Worm (Caenorhabditis elegans) whole organism, L3 larva: Measurements from ENCODE around the gene srt-64.

ENCODE experiments used
- R02D3.7 ChIP-seq: fragments of 150-350 bp; optimal IDR thresholded peaks from 2 replicates; lab custom pipeline; 2014; ENCODE audit warnings: missing biosample characterization, missing genetic modification characterization
- ZK546.5 ChIP-seq: sonication (generic microtip); optimal IDR thresholded peaks from 2 replicates; lab custom pipeline; 2017; ENCODE audit warnings: missing biosample characterization, missing genetic modification characterization
- ama-1 ChIP-seq: fragments of 150-350 bp; optimal IDR thresholded peaks from 2 replicates; lab custom pipeline; 2018
- ceh-28 ChIP-seq: fragments of 150-350 bp; optimal IDR thresholded peaks from 2 replicates; lab custom pipeline; 2014; ENCODE audit warnings: missing biosample characterization, missing genetic modification reagents, missing genetic modification characterization
- ceh-82 ChIP-seq: fragments of 150-350 bp; optimal IDR thresholded peaks from 2 replicates; lab custom pipeline; 2014; ENCODE audit warnings: missing biosample characterization, missing genetic modification characterization
- ceh-9 ChIP-seq: sonication (generic microtip); optimal IDR thresholded peaks from 2 replicates; lab custom pipeline; 2018; ENCODE audit warnings: missing biosample characterization, missing genetic modification characterization
- egl-27 ChIP-seq: sonication (generic microtip); optimal IDR thresholded peaks from 4 replicates; lab custom pipeline; 2017; ENCODE audit warnings: missing biosample characterization, missing genetic modification reagents, missing genetic modification characterization
- egl-5 ChIP-seq: fragments of 150-350 bp; optimal IDR thresholded peaks from 2 replicates; lab custom pipeline; 2017; ENCODE audit warnings: missing biosample characterization, missing genetic modification reagents, missing genetic modification characterization, inconsistent platforms
- elt-1 ChIP-seq: fragments of 150-350 bp; optimal IDR thresholded peaks from 2 replicates; lab custom pipeline; 2014; ENCODE audit warnings: missing biosample characterization, missing genetic modification characterization
- elt-2 ChIP-seq: sonication (generic microtip); optimal IDR thresholded peaks from 2 replicates; lab custom pipeline; 2016; ENCODE audit warnings: missing genetic modification reagents, mild to moderate bottlenecking, missing genetic modification characterization, missing compliant biosample characterization
- elt-3 ChIP-seq, 3 experiments: fragments of 150-350 bp in 1 of 3; sonication (generic microtip) in 2 of 3; optimal IDR thresholded peaks; 2 replicates in 2 of 3; 4 replicates in 1 of 3; lab custom pipeline; 2014 to 2017; ENCODE audit warnings: missing biosample characterization in 3 of 3, missing genetic modification characterization in 3 of 3
- eor-1 ChIP-seq, 2 experiments: fragments of 150-350 bp; optimal IDR thresholded peaks; 2 replicates each; lab custom pipeline; 2014 to 2018; ENCODE audit warnings: missing biosample characterization in 2 of 2, missing genetic modification characterization in 2 of 2
- fkh-10 ChIP-seq: sonication (generic microtip); optimal IDR thresholded peaks from 2 replicates; lab custom pipeline; 2017; ENCODE audit warnings: missing biosample characterization, missing genetic modification reagents, missing genetic modification characterization
- fkh-2 ChIP-seq: fragments of 150-350 bp; optimal IDR thresholded peaks from 2 replicates; lab custom pipeline; 2014; ENCODE audit warnings: missing biosample characterization, missing genetic modification reagents, missing genetic modification characterization
- fos-1 ChIP-seq: fragments of 150-350 bp; optimal IDR thresholded peaks from 2 replicates; lab custom pipeline; 2014; ENCODE audit warnings: missing biosample characterization, missing genetic modification characterization
- lin-15B ChIP-seq: fragments of 150-350 bp; optimal IDR thresholded peaks from 2 replicates; lab custom pipeline; 2014; ENCODE audit warnings: missing biosample characterization, missing genetic modification characterization
- lin-39 ChIP-seq: fragments of 150-350 bp; optimal IDR thresholded peaks from 2 replicates; lab custom pipeline; 2018; ENCODE audit warnings: missing biosample characterization, missing genetic modification reagents, missing genetic modification characterization
- lsy-12 ChIP-seq: sonication (generic microtip); optimal IDR thresholded peaks from 2 replicates; lab custom pipeline; 2016; ENCODE audit warnings: mild to moderate bottlenecking, missing genetic modification characterization, missing compliant biosample characterization
- mdl-1 ChIP-seq: fragments of 150-350 bp; optimal IDR thresholded peaks from 2 replicates; lab custom pipeline; 2014; ENCODE audit warnings: missing biosample characterization, missing genetic modification characterization
- mml-1 ChIP-seq: fragments of 150-350 bp; sonication (generic microtip); optimal IDR thresholded peaks from 3 replicates; lab custom pipeline; 2014; ENCODE audit warnings: missing biosample characterization, missing genetic modification characterization
- nfya-1 ChIP-seq: sonication (generic microtip); optimal IDR thresholded peaks from 2 replicates; lab custom pipeline; 2017; ENCODE audit warnings: missing genetic modification characterization, mild to moderate bottlenecking, missing compliant biosample characterization, antibody characterized with exemption, moderate library complexity; ENCODE audit not compliant: insufficient read depth
- nhr-12 ChIP-seq: fragments of 150-350 bp; optimal IDR thresholded peaks from 2 replicates; lab custom pipeline; 2014; ENCODE audit warnings: missing biosample characterization, missing genetic modification characterization
- nhr-237 ChIP-seq: fragments of 150-350 bp; optimal IDR thresholded peaks from 2 replicates; lab custom pipeline; 2014; ENCODE audit warnings: missing biosample characterization, missing genetic modification characterization
- nhr-25 ChIP-seq: sonication (generic microtip); optimal IDR thresholded peaks from 2 replicates; lab custom pipeline; 2017; ENCODE audit warnings: missing biosample characterization, missing genetic modification characterization
- nhr-28 ChIP-seq: fragments of 150-350 bp; optimal IDR thresholded peaks from 2 replicates; lab custom pipeline; 2014; ENCODE audit warnings: missing biosample characterization, missing genetic modification characterization
- nhr-43 ChIP-seq: sonication (generic microtip); optimal IDR thresholded peaks from 2 replicates; lab custom pipeline; 2016; ENCODE audit warnings: mild to moderate bottlenecking, missing genetic modification characterization, missing compliant biosample characterization; ENCODE audit not compliant: poor library complexity, severe bottlenecking
- nhr-67 ChIP-seq: fragments of 150-350 bp; optimal IDR thresholded peaks from 2 replicates; lab custom pipeline; 2014; ENCODE audit warnings: missing biosample characterization, missing genetic modification characterization
- nhr-76 ChIP-seq: fragments of 150-350 bp; sonication (generic microtip); optimal IDR thresholded peaks from 5 replicates; lab custom pipeline; 2014; ENCODE audit warnings: missing biosample characterization, missing genetic modification characterization
- pha-4 ChIP-seq: fragments of 150-350 bp; optimal IDR thresholded peaks from 2 replicates; lab custom pipeline; 2014; ENCODE audit warnings: missing biosample characterization, missing genetic modification reagents, missing genetic modification characterization
- pqm-1 ChIP-seq: fragments of 150-350 bp; optimal IDR thresholded peaks from 2 replicates; lab custom pipeline; 2017; ENCODE audit warnings: missing biosample characterization, missing genetic modification characterization, inconsistent platforms
- sea-2 ChIP-seq: fragments of 150-350 bp; sonication (generic microtip); optimal IDR thresholded peaks from 4 replicates; lab custom pipeline; 2014; ENCODE audit warnings: missing biosample characterization, missing genetic modification reagents, missing genetic modification characterization
- skn-1 ChIP-seq: fragments of 150-350 bp; optimal IDR thresholded peaks from 2 replicates; lab custom pipeline; 2014; ENCODE audit warnings: missing biosample characterization, missing genetic modification characterization
- tbx-2 ChIP-seq: sonication (generic microtip); optimal IDR thresholded peaks from 2 replicates; lab custom pipeline; 2016; ENCODE audit warnings: mild to moderate bottlenecking, missing genetic modification characterization, missing compliant biosample characterization
- unc-39 ChIP-seq: sonication (generic microtip); optimal IDR thresholded peaks from 4 replicates; lab custom pipeline; 2017; ENCODE audit warnings: missing biosample characterization, missing genetic modification characterization
- unc-62 ChIP-seq: fragments of 150-350 bp; sonication (generic microtip); optimal IDR thresholded peaks from 4 replicates; lab custom pipeline; 2014; ENCODE audit warnings: missing biosample characterization, missing genetic modification reagents, missing genetic modification characterization
- zag-1 ChIP-seq: fragments of 150-350 bp; optimal IDR thresholded peaks from 2 replicates; lab custom pipeline; 2014; ENCODE audit warnings: missing biosample characterization, missing genetic modification characterization
- ztf-4 ChIP-seq: fragments of 150-350 bp; optimal IDR thresholded peaks from 2 replicates; lab custom pipeline; 2014; ENCODE audit warnings: missing biosample characterization, missing genetic modification characterization

srt-64 gene

DNA sequence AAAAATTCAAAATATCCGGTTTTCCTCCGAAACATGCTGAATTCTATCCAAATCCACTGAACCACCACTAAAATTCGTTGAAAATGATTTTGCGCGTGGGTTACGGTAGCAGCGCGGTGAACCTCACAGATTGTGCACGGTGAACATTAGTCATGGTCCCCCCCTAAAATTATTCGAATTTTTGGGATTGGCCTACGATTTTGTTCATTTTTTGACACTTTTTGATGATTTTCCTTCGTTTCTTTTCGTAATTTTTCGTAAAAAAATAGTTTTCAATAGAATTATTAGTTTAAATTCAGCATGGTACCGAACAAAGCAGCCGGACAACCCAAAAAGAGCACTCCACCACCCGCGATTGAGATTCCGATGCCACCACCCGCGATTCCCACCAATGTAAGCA, 12.1 kb upstream of the srt-64 start, which contains the start of gene C03A7.2:
Gene C03A7.2, plus strand, starts transcription at position 301 of the 400 bp plus-strand sequence.
- TF ChIP-seq R02D3.7 (tag; lab: Kevin White, UChicago): no peak
- no peak for TF ChIP-seq fkh-10 (GFP tag; lab: Kevin White, UChicago)
- TF ChIP-seq nhr-25: no peak
- TF ChIP-seq mdl-1 (tag; lab: Kevin White, UChicago): no peak
- TF ChIP-seq ceh-82: no peak
- TF ChIP-seq ztf-4 (tag; lab: Kevin White, UChicago): no peak
- TF ChIP-seq nhr-43 (tag; lab: Kevin White, UChicago): no peak
- TF ChIP-seq nhr-237 (tag; lab: Kevin White, UChicago): no peak
- TF ChIP-seq nfya-1 (tag; lab: Kevin White, UChicago): no peak
- TF ChIP-seq nhr-76 (tag; lab: Kevin White, UChicago): no peak
- TF ChIP-seq unc-62 (GFP tag; lab: Kevin White, UChicago): no peak
- TF ChIP-seq fos-1 (tag; lab: Kevin White, UChicago): no peak
- TF ChIP-seq egl-27 (tag; lab: Kevin White, UChicago): no peak
- no peak for TF ChIP-seq ZK546.5 (tag; lab: Kevin White, UChicago)
- TF ChIP-seq mml-1 (tag; lab: Kevin White, UChicago): no peak
- TF ChIP-seq skn-1 (tag; lab: Kevin White, UChicago): no peak
- no peak for TF ChIP-seq tbx-2
- no peak for TF ChIP-seq unc-39 (tag; lab: Kevin White, UChicago)
- TF ChIP-seq zag-1 (tag; lab: Kevin White, UChicago): no peak

DNA sequence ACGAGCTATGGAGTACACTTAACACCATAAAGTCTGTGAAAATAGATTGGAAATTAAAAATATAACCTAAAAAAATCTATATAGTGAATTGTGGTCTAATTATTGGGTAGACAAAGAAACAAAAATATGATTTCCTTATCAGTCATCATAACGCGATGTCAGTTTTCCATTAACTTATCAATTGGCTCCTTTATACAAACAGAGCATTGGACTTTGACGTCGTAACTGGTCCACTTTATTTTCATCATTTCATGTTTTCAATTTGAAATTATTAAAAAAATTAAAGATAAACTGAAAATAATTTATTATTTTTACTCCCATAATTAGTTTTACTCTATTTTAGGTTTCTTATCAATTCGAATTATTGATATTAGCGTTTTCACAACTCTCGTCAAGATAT, 8.6 kb upstream of the srt-64 start:
- no peak for TF ChIP-seq lin-39 (tag; lab: Kevin White, UChicago)
- TF ChIP-seq egl-5 (tag; lab: Kevin White, UChicago): no peak
- peak; percentile 42 for TF ChIP-seq pqm-1 (tag; lab: Kevin White, UChicago)
- TF ChIP-seq mml-1 (tag; lab: Kevin White, UChicago): no peak
- TF ChIP-seq elt-2 (tag; lab: Kevin White, UChicago): peak; percentile 47
- TF ChIP-seq fos-1 (tag; lab: Kevin White, UChicago): no peak
- TF ChIP-seq pha-4: no peak
- no peak for TF ChIP-seq egl-27 (tag; lab: Kevin White, UChicago)
- TF ChIP-seq elt-3 (tag; optimal IDR thresholded peaks at IDR 0.05; lab: Kevin White, UChicago): no peak

- TF ChIP-seq egl-5 (tag; lab: Kevin White, UChicago) (no peak), ama-1 (lab: Kevin White, UChicago) (no peak), sea-2 (no peak), pqm-1 (tag; lab: Kevin White, UChicago) (peak; percentile 17), skn-1 (tag; lab: Kevin White, UChicago) (no peak)
Observed at ce11 chrV:5177209-5177608, 7.7 kb upstream of the srt-64 start, which contains the start of gene ugt-51. ugt-51 (minus strand) TSS chrV:5177309.

ce11 chrV:5172833-5173232, 3.3 kb upstream of the srt-64 start, which contains the start of gene srt-65:
srt-65 (minus strand) TSS chrV:5172933.
- TF ChIP-seq elt-1 (tag; lab: Kevin White, UChicago) (no peak), pqm-1 (tag; lab: Kevin White, UChicago) (no peak), pha-4 (no peak), eor-1 (tag; optimal IDR thresholded peaks at IDR 0.05; lab: Kevin White, UChicago) (no peak), unc-39 (tag; lab: Kevin White, UChicago) (no peak), unc-62 (GFP tag; lab: Kevin White, UChicago) (no peak), fkh-10 (GFP tag; lab: Kevin White, UChicago) (no peak), lin-15B (tag; lab: Kevin White, UChicago) (no peak), nhr-25 (no peak), tbx-2 (no peak)

DNA sequence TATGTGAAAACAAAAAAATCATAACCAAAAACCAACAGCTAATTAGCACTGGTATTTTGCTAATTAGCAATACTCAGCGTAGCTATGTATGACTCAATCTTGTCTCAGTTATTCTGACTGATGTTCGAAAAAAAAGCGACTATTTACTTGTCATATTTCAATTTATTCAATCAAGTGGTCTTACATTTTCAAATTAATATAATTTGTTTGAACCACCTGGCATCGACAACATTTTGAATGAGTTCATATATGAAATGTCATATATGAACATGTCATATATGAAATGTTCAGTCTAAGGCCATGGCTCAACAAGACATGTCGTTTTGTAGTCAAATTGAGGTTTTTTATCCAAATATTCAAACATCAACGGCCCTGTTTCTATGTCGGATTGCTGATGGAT, 4.1 kb downstream of the srt-64 start, which contains the start of gene srw-140:
Gene srw-140, plus strand, starts transcription at position 301 of the 400 bp plus-strand sequence.
- no peak for TF ChIP-seq mml-1 (tag; lab: Kevin White, UChicago)
- TF ChIP-seq fkh-2 (tag; lab: Kevin White, UChicago): no peak
- TF ChIP-seq egl-5 (tag; lab: Kevin White, UChicago): no peak
- no peak for TF ChIP-seq lin-15B (tag; lab: Kevin White, UChicago)
- TF ChIP-seq unc-62 (GFP tag; lab: Kevin White, UChicago): no peak
- no peak for TF ChIP-seq ama-1 (lab: Kevin White, UChicago)
- TF ChIP-seq lin-39 (tag; lab: Kevin White, UChicago): no peak
- no peak for TF ChIP-seq mdl-1 (tag; lab: Kevin White, UChicago)
- no peak for TF ChIP-seq ceh-28 (tag; lab: Kevin White, UChicago)
- no peak for TF ChIP-seq lsy-12 (tag; lab: Kevin White, UChicago)
- TF ChIP-seq zag-1 (tag; lab: Kevin White, UChicago): no peak
- TF ChIP-seq ceh-9 (tag; lab: Kevin White, UChicago): no peak
- TF ChIP-seq nhr-67: no peak
- no peak for TF ChIP-seq nhr-28 (tag; lab: Kevin White, UChicago)
- no peak for TF ChIP-seq nhr-12 (tag; lab: Kevin White, UChicago)
- TF ChIP-seq ceh-82: no peak
- TF ChIP-seq elt-1 (tag; lab: Kevin White, UChicago): no peak
- no peak for TF ChIP-seq elt-2 (tag; lab: Kevin White, UChicago)
